Worm (Caenorhabditis elegans) whole organism, early embryonic: ENCODE data around the gene gst-10.

Experiments used
- F13C5.2 ChIP-seq: sonication (generic microtip); optimal IDR thresholded peaks from 2 replicates; lab custom pipeline; 2017; ENCODE audit warnings: mild to moderate bottlenecking, missing genetic modification characterization, inconsistent platforms, missing compliant biosample characterization
- ama-1 ChIP-seq: fragments of 150-350 bp; optimal IDR thresholded peaks from 2 replicates; lab custom pipeline; 2014
- ceh-13 ChIP-seq: fragments of 200-800 bp; sonication (Bioruptor generic); optimal IDR thresholded peaks from 2 replicates; lab custom pipeline; 2018; ENCODE audit warnings: mild to moderate bottlenecking, missing genetic modification characterization, missing compliant biosample characterization
- ets-7 ChIP-seq: sonication (generic microtip); optimal IDR thresholded peaks from 2 replicates; lab custom pipeline; 2016; ENCODE audit warnings: missing genotype, missing genetic modification characterization, missing compliant biosample characterization
- flt-1 ChIP-seq: fragments of 200-800 bp; sonication (Bioruptor generic); IDR thresholded peaks from 2 replicates; pipeline ENCODE4 v1.3.6; 2022; ENCODE audit warnings: missing genetic modification characterization, missing compliant biosample characterization
- hnd-1 ChIP-seq: sonication (generic microtip); optimal IDR thresholded peaks from 2 replicates; lab custom pipeline; 2016; ENCODE audit warnings: missing genetic modification characterization, missing compliant biosample characterization
- tbx-37 ChIP-seq: fragments of 200-800 bp; sonication (Bioruptor generic); conservative IDR thresholded peaks from 2 replicates; pipeline ENCODE4 v1.3.6; 2022; ENCODE audit warnings: missing genetic modification reagents, missing genetic modification characterization, missing compliant biosample characterization

DNA sequence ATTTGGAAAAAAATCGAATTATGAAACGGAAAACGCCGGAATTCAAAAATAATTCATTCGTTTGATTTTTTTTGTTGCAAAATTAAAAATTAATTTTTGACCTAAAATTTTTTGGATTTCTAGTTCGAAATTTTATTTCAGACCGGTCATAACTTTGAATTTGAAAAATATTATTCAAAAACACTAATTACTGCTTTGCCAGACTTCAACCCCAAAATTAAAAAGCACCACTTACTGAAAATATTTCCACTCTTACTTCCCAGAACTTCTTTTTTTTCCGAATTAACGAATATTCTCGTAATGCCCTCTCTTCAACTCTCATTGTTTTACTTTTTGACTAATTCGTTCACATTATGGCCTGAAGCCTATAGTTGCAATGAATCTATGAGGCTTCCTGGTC is 16.1 kb downstream of the gst-10 start, which contains the start of gene srt-4:
- TF ChIP-seq flt-1 (GFP tag; lab: Robert Waterston, UW) (no peak), ama-1 (lab: Kevin White, UChicago) (no peak), ets-7 (tag; lab: Kevin White, UChicago) (no peak), tbx-37 (no peak), hnd-1 (no peak), ceh-13 (GFP tag; lab: Kevin White, UChicago) (no peak), F13C5.2 (tag; lab: Kevin White, UChicago) (no peak)
